Fruit fly (Drosophila melanogaster) whole organism, embryonic: ENCODE measurements around the gene CG3635.
A peak's percentile ranks its signal among the peaks of the same experiment; 100 is the strongest.

Source experiments
- Ada2b ChIP-seq: fragments of 200-800 bp; sonication (Bioruptor generic); IDR thresholded peaks from 2 replicates; pipeline ENCODE4 v1.3.6; 2022; ENCODE audit warnings: missing biosample characterization, missing genetic modification characterization
- Atf3 ChIP-seq: fragments of 200-800 bp; sonication (Bioruptor generic); optimal IDR thresholded peaks from 3 replicates; lab custom pipeline; 2016; ENCODE audit warnings: missing biosample characterization, missing genetic modification characterization
- B-H1 ChIP-seq: fragments of 200-800 bp; sonication (Bioruptor generic); IDR thresholded peaks from 3 replicates; pipeline ENCODE4 v1.3.6; 2022; ENCODE audit warnings: missing biosample characterization, missing genetic modification characterization
- BEAF-32 ChIP-seq: fragments of 200-800 bp; sonication (Bioruptor generic); optimal IDR thresholded peaks from 3 replicates; lab custom pipeline; 2017; ENCODE audit warnings: missing biosample characterization, missing genetic modification characterization, mild to moderate bottlenecking, moderate library complexity, missing genetic modification reagents
- CG10366 ChIP-seq: fragments of 200-800 bp; sonication (Bioruptor generic); IDR thresholded peaks from 2 replicates; pipeline ENCODE4 v1.3.6; 2022; ENCODE audit warnings: missing biosample characterization, missing genetic modification characterization
- CG11695 ChIP-seq: fragments of 200-800 bp; sonication (Bioruptor generic); IDR thresholded peaks from 3 replicates; pipeline ENCODE4 v1.3.6; 2022; ENCODE audit warnings: missing biosample characterization, missing genetic modification characterization
- CG14014 ChIP-seq: fragments of 200-800 bp; sonication (Bioruptor generic); IDR thresholded peaks from 2 replicates; pipeline ENCODE4 v1.3.6; 2022; ENCODE audit warnings: missing biosample characterization, missing genetic modification characterization
- CG16863 ChIP-seq: fragments of 200-800 bp; sonication (Bioruptor generic); optimal IDR thresholded peaks from 3 replicates; lab custom pipeline; 2016; ENCODE audit warnings: missing biosample characterization, missing genetic modification characterization
- CG31365 ChIP-seq: fragments of 200-800 bp; sonication (Bioruptor generic); optimal IDR thresholded peaks from 2 replicates; lab custom pipeline; 2018; ENCODE audit warnings: missing biosample characterization, mild to moderate bottlenecking, missing genetic modification characterization
- CG34224 ChIP-seq: fragments of 200-800 bp; sonication (Bioruptor generic); IDR thresholded peaks from 3 replicates; pipeline ENCODE4 v1.3.6; 2022; ENCODE audit warnings: missing biosample characterization, missing genetic modification characterization; ENCODE audit not compliant: partially characterized antibody
- CG4854 ChIP-seq: fragments of 200-800 bp; sonication (Bioruptor generic); optimal IDR thresholded peaks from 2 replicates; lab custom pipeline; 2016; ENCODE audit warnings: missing biosample characterization, missing genetic modification characterization, inconsistent platforms
- CG5245 ChIP-seq: fragments of 200-800 bp; sonication (Bioruptor generic); optimal IDR thresholded peaks from 3 replicates; lab custom pipeline; 2016; ENCODE audit warnings: missing biosample characterization, missing genetic modification characterization
- CG6689 ChIP-seq: fragments of 200-800 bp; sonication (Bioruptor generic); IDR thresholded peaks from 2 replicates; pipeline ENCODE4 v1.3.6; 2022; ENCODE audit warnings: missing biosample characterization, missing genetic modification characterization
- CG6765 ChIP-seq: fragments of 200-800 bp; sonication (Bioruptor generic); optimal IDR thresholded peaks from 3 replicates; lab custom pipeline; 2017; ENCODE audit warnings: missing biosample characterization, mild to moderate bottlenecking, missing genetic modification characterization
- CG7987 ChIP-seq: fragments of 200-800 bp; sonication (Bioruptor generic); optimal IDR thresholded peaks from 2 replicates; lab custom pipeline; 2018; ENCODE audit warnings: missing biosample characterization, mild to moderate bottlenecking, missing genetic modification characterization, moderate library complexity
- CG9932 ChIP-seq: fragments of 200-800 bp; sonication (Bioruptor generic); IDR thresholded peaks from 2 replicates; pipeline ENCODE4 v1.3.6; 2022; ENCODE audit warnings: missing biosample characterization, missing genetic modification characterization
- D19B ChIP-seq: fragments of 200-800 bp; sonication (Bioruptor generic); optimal IDR thresholded peaks from 2 replicates; lab custom pipeline; 2017; ENCODE audit warnings: missing biosample characterization, mild to moderate bottlenecking, missing genetic modification characterization
- Doc3 ChIP-seq: fragments of 200-800 bp; sonication (Bioruptor generic); IDR thresholded peaks from 3 replicates; pipeline ENCODE4 v1.3.6; 2022; ENCODE audit warnings: missing biosample characterization, missing genetic modification characterization; ENCODE audit not compliant: partially characterized antibody
- H15 ChIP-seq: fragments of 200-800 bp; sonication (Bioruptor generic); IDR thresholded peaks from 3 replicates; pipeline ENCODE4 v1.3.6; 2022; ENCODE audit warnings: missing biosample characterization, missing genetic modification characterization
- Meics ChIP-seq: fragments of 200-800 bp; sonication (Bioruptor generic); optimal IDR thresholded peaks from 2 replicates; lab custom pipeline; 2017; ENCODE audit warnings: missing biosample characterization, mild to moderate bottlenecking, missing genetic modification characterization
- NC2α ChIP-seq: fragments of 200-800 bp; sonication (Bioruptor generic); optimal IDR thresholded peaks from 2 replicates; lab custom pipeline; 2016; ENCODE audit warnings: missing biosample characterization, missing genetic modification characterization
- Pdp1 ChIP-seq, 2 experiments: fragments of 200-800 bp; sonication (Bioruptor generic); optimal IDR thresholded peaks; 3 replicates each; lab custom pipeline; 2016; ENCODE audit warnings: missing biosample characterization in 2 of 2, missing genetic modification characterization in 2 of 2, mild to moderate bottlenecking in 1 of 2, moderate library complexity in 1 of 2
- Rfx ChIP-seq: fragments of 200-800 bp; sonication (Bioruptor generic); IDR thresholded peaks from 2 replicates; pipeline ENCODE4 v1.3.6; 2022; ENCODE audit warnings: missing biosample characterization, missing genetic modification characterization
- Scr ChIP-seq: fragments of 200-800 bp; sonication (Bioruptor generic); IDR thresholded peaks from 2 replicates; pipeline ENCODE4 v1.3.6; 2022; ENCODE audit warnings: missing biosample characterization, missing genetic modification characterization; ENCODE audit not compliant: partially characterized antibody
- Trl ChIP-seq, 3 experiments: fragments of >200 bp in 2 of 3; fragments of 200-800 bp in 1 of 3; sonication (Bioruptor generic) in 1 of 3; optimal IDR thresholded peaks; 2 replicates in 1 of 3; 3 replicates in 2 of 3; lab custom pipeline; 2016 to 2017; ENCODE audit warnings: missing biosample characterization in 1 of 3, missing genetic modification characterization in 1 of 3
- al ChIP-seq: fragments of 200-800 bp; sonication (Bioruptor generic); IDR thresholded peaks from 2 replicates; pipeline ENCODE4 v1.3.6; 2022; ENCODE audit warnings: missing biosample characterization, missing genetic modification characterization
- ase ChIP-seq: fragments of 200-800 bp; sonication (Bioruptor generic); IDR thresholded peaks from 3 replicates; pipeline ENCODE4 v1.3.6; 2022; ENCODE audit warnings: missing biosample characterization, missing genetic modification characterization
- chinmo ChIP-seq: fragments of 200-800 bp; sonication (Bioruptor generic); IDR thresholded peaks from 4 replicates; pipeline ENCODE4 v1.3.6; 2022; ENCODE audit warnings: missing biosample characterization, missing genetic modification characterization; ENCODE audit not compliant: partially characterized antibody
- crp ChIP-seq, 2 experiments: fragments of 200-800 bp; sonication (Bioruptor generic); optimal IDR thresholded peaks; 2 replicates in 1 of 2; 3 replicates in 1 of 2; lab custom pipeline; 2017; ENCODE audit warnings: missing biosample characterization in 2 of 2, missing genetic modification characterization in 2 of 2, mild to moderate bottlenecking in 1 of 2, moderate library complexity in 1 of 2
- danr ChIP-seq: fragments of 200-800 bp; sonication (Bioruptor generic); IDR thresholded peaks from 2 replicates; pipeline ENCODE4 v1.3.6; 2022; ENCODE audit warnings: missing biosample characterization, missing genetic modification characterization
- emc ChIP-seq: fragments of 200-800 bp; sonication (Bioruptor generic); optimal IDR thresholded peaks from 2 replicates; lab custom pipeline; 2016; ENCODE audit warnings: missing biosample characterization, missing genetic modification characterization
- eve ChIP-seq, 2 experiments: fragments of >200 bp; optimal IDR thresholded peaks; 2 replicates each; lab custom pipeline; 2017; ENCODE audit warnings: missing biosample characterization in 2 of 2, missing genetic modification characterization in 2 of 2
- gcm ChIP-seq: fragments of 200-800 bp; sonication (Bioruptor generic); optimal IDR thresholded peaks from 2 replicates; lab custom pipeline; 2019; ENCODE audit warnings: missing biosample characterization, mild to moderate bottlenecking, missing genetic modification characterization, moderate library complexity
- hbn ChIP-seq: fragments of 200-800 bp; sonication (Bioruptor generic); IDR thresholded peaks from 2 replicates; pipeline ENCODE4 v1.3.6; 2022; ENCODE audit warnings: missing biosample characterization, missing genetic modification characterization; ENCODE audit not compliant: partially characterized antibody
- kni ChIP-seq: fragments of 200-800 bp; sonication (Bioruptor generic); optimal IDR thresholded peaks from 3 replicates; lab custom pipeline; 2017; ENCODE audit warnings: mild to moderate bottlenecking, missing biosample characterization, missing genetic modification reagents, missing genetic modification characterization
- lov ChIP-seq, 2 experiments: fragments of 200-800 bp in 1 of 2; fragments of >200 bp in 1 of 2; sonication (Bioruptor generic) in 1 of 2; IDR thresholded peaks in 1 of 2; optimal IDR thresholded peaks in 1 of 2; 2 replicates in 1 of 2; 3 replicates in 1 of 2; pipeline versions ENCODE4 v1.3.6 to Lab custom; 2017 to 2022; ENCODE audit warnings: missing biosample characterization in 1 of 2, missing genetic modification characterization in 1 of 2
- nerfin-1 ChIP-seq: fragments of 200-800 bp; sonication (Bioruptor generic); optimal IDR thresholded peaks from 3 replicates; lab custom pipeline; 2019; ENCODE audit warnings: missing biosample characterization, mild to moderate bottlenecking, missing genetic modification characterization, moderate library complexity
- prd ChIP-seq, 3 experiments: fragments of >200 bp in 2 of 3; fragments of 200-800 bp in 1 of 3; sonication (Bioruptor generic) in 1 of 3; optimal IDR thresholded peaks in 2 of 3; IDR thresholded peaks in 1 of 3; 2 replicates in 2 of 3; 3 replicates in 1 of 3; pipeline versions ENCODE4 v1.3.6 to Lab custom; 2017 to 2022; ENCODE audit warnings: missing biosample characterization in 1 of 3, missing genetic modification characterization in 1 of 3
- pros ChIP-seq: fragments of 200-800 bp; sonication (Bioruptor generic); optimal IDR thresholded peaks from 3 replicates; lab custom pipeline; 2019; ENCODE audit warnings: missing biosample characterization, mild to moderate bottlenecking, missing genetic modification characterization, moderate library complexity
- pum ChIP-seq: fragments of 200-800 bp; sonication (Bioruptor generic); optimal IDR thresholded peaks from 2 replicates; lab custom pipeline; 2016; ENCODE audit warnings: missing biosample characterization, missing genetic modification characterization
- rib ChIP-seq: fragments of 200-800 bp; sonication (Bioruptor generic); IDR thresholded peaks from 2 replicates; pipeline ENCODE4 v1.3.6; 2022; ENCODE audit warnings: missing biosample characterization, missing genetic modification characterization
- row ChIP-seq: fragments of 200-800 bp; sonication (Bioruptor generic); IDR thresholded peaks from 3 replicates; pipeline ENCODE4 v1.3.6; 2022; ENCODE audit warnings: missing biosample characterization, missing genetic modification characterization
- run ChIP-seq: fragments of 200-800 bp; sonication (Bioruptor generic); optimal IDR thresholded peaks from 3 replicates; lab custom pipeline; 2018; ENCODE audit warnings: missing biosample characterization, mild to moderate bottlenecking, missing genetic modification characterization
- sim ChIP-seq: fragments of 200-800 bp; sonication (Bioruptor generic); IDR thresholded peaks from 2 replicates; pipeline ENCODE4 v1.3.6; 2022; ENCODE audit warnings: missing biosample characterization, missing genetic modification characterization
- sob ChIP-seq: fragments of 200-800 bp; sonication (Bioruptor generic); IDR thresholded peaks from 2 replicates; pipeline ENCODE4 v1.3.6; 2022; ENCODE audit warnings: missing biosample characterization, missing genetic modification characterization
- sug ChIP-seq: fragments of 200-800 bp; optimal IDR thresholded peaks from 2 replicates; lab custom pipeline; 2019; ENCODE audit warnings: missing biosample characterization, mild to moderate bottlenecking, missing genetic modification characterization, moderate library complexity
- vfl ChIP-seq: fragments of 200-800 bp; sonication (Bioruptor generic); optimal IDR thresholded peaks from 2 replicates; lab custom pipeline; 2016; ENCODE audit warnings: missing biosample characterization, missing genetic modification characterization
- vvl ChIP-seq: fragments of 200-800 bp; sonication (Bioruptor generic); IDR thresholded peaks from 2 replicates; pipeline ENCODE4 v1.3.6; 2022; ENCODE audit warnings: missing biosample characterization, missing genetic modification characterization

CG3635 gene

DNA sequence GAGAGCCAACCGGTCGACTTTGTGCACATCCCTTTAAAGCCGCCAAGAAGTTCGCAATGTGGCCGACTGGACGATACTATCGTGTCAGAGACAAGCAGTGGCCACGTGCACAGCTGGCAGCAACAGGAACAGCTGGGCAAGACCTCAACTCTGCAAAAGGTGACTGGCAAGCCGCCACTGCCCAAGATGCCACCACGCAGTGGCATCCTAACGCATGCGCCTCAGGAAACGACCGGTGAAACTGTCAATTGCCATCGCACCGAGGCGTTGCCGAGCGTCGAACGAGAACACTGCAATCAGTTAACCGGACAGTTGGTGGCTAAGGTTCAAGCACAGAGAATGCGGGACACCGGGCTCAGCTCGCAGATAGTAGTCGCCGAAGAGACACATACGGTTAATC is 29.0 kb upstream of the CG3635 start (continued):
- no peak for TF ChIP-seq CG5245 (GFP tag; lab: Kevin White, UChicago)
- TF ChIP-seq vvl (GFP tag; lab: Robert Waterston, UW), result 0 out of 2 replicates have a peak, but pooled peaks have one; percentile 8
- TF ChIP-seq CG31365 (tag; lab: Kevin White, UChicago), result peak; percentile 24
- 0 out of 3 replicates have a peak, but pooled peaks have one; percentile 8 for TF ChIP-seq H15 (GFP tag; lab: Robert Waterston, UW)
- no peak for TF ChIP-seq Ada2b (GFP tag; lab: Robert Waterston, UW)
- TF ChIP-seq hbn, result 0 out of 2 replicates have a peak, but pooled peaks have one; percentile 27
- TF ChIP-seq Meics, result no peak
- peak; percentile 57 for TF ChIP-seq Scr (GFP tag; lab: Robert Waterston, UW)
- TF ChIP-seq Doc3, result peak; percentile 48; the same call in 2 of the 3 replicates
- peak; percentile 62 for TF ChIP-seq BEAF-32 (GFP tag; lab: Kevin White, UChicago)
- peak; percentile 70 for TF ChIP-seq nerfin-1 (tag; lab: Kevin White, UChicago)
- TF ChIP-seq CG6689, result 0 out of 2 replicates have a peak, but pooled peaks have one; percentile 4
- no peak for TF ChIP-seq ase (GFP tag; lab: Robert Waterston, UW)
- TF ChIP-seq rib (GFP tag; lab: Robert Waterston, UW), result 0 out of 2 replicates have a peak, but pooled peaks have one; percentile 15
- peak in 1 of 2 experiments; percentile 80 for TF ChIP-seq crp (GFP tag; optimal IDR thresholded peaks at IDR 0.05; lab: Kevin White, UChicago)

DNA sequence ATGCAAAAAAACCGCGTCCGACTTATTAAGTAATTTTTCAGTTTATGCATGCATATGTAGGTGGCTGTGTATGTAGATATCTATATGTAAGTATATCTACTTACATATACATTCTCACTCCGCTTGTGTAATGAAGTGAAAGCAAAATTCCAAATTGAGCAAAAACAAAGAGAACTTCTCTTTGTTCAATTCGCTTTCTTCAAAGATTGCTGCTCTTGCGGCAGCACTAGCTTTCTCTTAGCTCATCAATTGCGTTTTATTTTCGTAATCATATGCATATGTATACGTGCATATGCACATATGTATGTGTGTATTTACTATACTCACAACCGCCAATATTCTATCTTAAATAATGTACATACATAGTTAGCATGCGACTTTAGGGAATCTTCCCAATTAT is 26.5 kb upstream of the CG3635 start:
- no peak for TF ChIP-seq emc (GFP tag; lab: Kevin White, UChicago)
- TF ChIP-seq prd (optimal IDR thresholded peaks at IDR 0.05; lab: Kevin White, UChicago), result no peak
- TF ChIP-seq prd (GFP tag; IDR thresholded peaks at IDR 0.05; lab: Robert Waterston, UW), result no peak
- TF ChIP-seq CG4854 (GFP tag; lab: Kevin White, UChicago), result no peak
- TF ChIP-seq run (tag; lab: Kevin White, UChicago), result no peak
- no peak for TF ChIP-seq gcm (GFP tag; lab: Kevin White, UChicago)
- no peak for TF ChIP-seq sug (tag; lab: Kevin White, UChicago)
- TF ChIP-seq sim (GFP tag; lab: Robert Waterston, UW), result no peak
- TF ChIP-seq CG34224 (GFP tag; lab: Robert Waterston, UW), result 0 out of 3 replicates have a peak, but pooled peaks have one; percentile 34
- no peak for TF ChIP-seq sob (GFP tag; lab: Robert Waterston, UW)
- no peak for TF ChIP-seq B-H1 (GFP tag; lab: Robert Waterston, UW)
- no peak for TF ChIP-seq CG16863
- peak in 1 of 2 experiments; percentile 89 for TF ChIP-seq Pdp1 (GFP tag; optimal IDR thresholded peaks at IDR 0.05; lab: Kevin White, UChicago)
- no peak for TF ChIP-seq pum (GFP tag; lab: Kevin White, UChicago)
- no peak for TF ChIP-seq vfl (GFP tag; lab: Kevin White, UChicago)
- no peak for TF ChIP-seq Rfx (GFP tag; lab: Robert Waterston, UW)
- TF ChIP-seq pros (GFP tag; lab: Kevin White, UChicago), result peak; percentile 45
- TF ChIP-seq row (GFP tag; lab: Robert Waterston, UW), result no peak
- TF ChIP-seq danr (GFP tag; lab: Robert Waterston, UW), result no peak
- peak; percentile 53 to 54 for TF ChIP-seq Trl (optimal IDR thresholded peaks at IDR 0.05; lab: Kevin White, UChicago)
- no peak for TF ChIP-seq Trl (GFP tag; optimal IDR thresholded peaks at IDR 0.05; lab: Kevin White, UChicago)
- no peak for TF ChIP-seq CG10366 (GFP tag; lab: Robert Waterston, UW)
- TF ChIP-seq chinmo (GFP tag; lab: Robert Waterston, UW), result 0 out of 4 replicates have a peak, but pooled peaks have one; percentile 54
- no peak for TF ChIP-seq D19B (GFP tag; lab: Kevin White, UChicago)
- TF ChIP-seq CG14014 (GFP tag; lab: Robert Waterston, UW), result no peak
- no peak for TF ChIP-seq H15 (GFP tag; lab: Robert Waterston, UW)
- TF ChIP-seq NC2α (GFP tag; lab: Kevin White, UChicago), result no peak
- TF ChIP-seq CG6765 (GFP tag; lab: Kevin White, UChicago), result peak; percentile 10
- TF ChIP-seq kni (GFP tag; lab: Kevin White, UChicago), result no peak
- TF ChIP-seq CG9932, result no peak
- no peak for TF ChIP-seq CG7987 (GFP tag; lab: Kevin White, UChicago)
- TF ChIP-seq Atf3 (GFP tag; lab: Kevin White, UChicago), result no peak
- no peak for TF ChIP-seq lov (optimal IDR thresholded peaks at IDR 0.05; lab: Kevin White, UChicago)
- no peak for TF ChIP-seq lov (GFP tag; IDR thresholded peaks at IDR 0.05; lab: Robert Waterston, UW)
- no peak for TF ChIP-seq CG11695 (GFP tag; lab: Robert Waterston, UW)
- no peak for TF ChIP-seq al (GFP tag; lab: Robert Waterston, UW)
- TF ChIP-seq eve (GFP tag; optimal IDR thresholded peaks at IDR 0.05; lab: Kevin White, UChicago), result peak in 1 of 2 experiments; percentile 40
